Fruit fly (Drosophila melanogaster) whole organism, embryonic: ENCODE measurements around the gene CG33293.

Source experiments
- Ada2b ChIP-seq: fragments of 200-800 bp; sonication (Bioruptor generic); IDR thresholded peaks from 2 replicates; pipeline ENCODE4 v1.3.6; 2022; ENCODE audit warnings: missing biosample characterization, missing genetic modification characterization
- Awh ChIP-seq: fragments of 200-800 bp; sonication (Bioruptor generic); IDR thresholded peaks from 2 replicates; pipeline ENCODE4, ENCODE4 v1.3.6; 2022; ENCODE audit warnings: missing biosample characterization, missing genetic modification characterization
- Bdp1 ChIP-seq: fragments of 200-800 bp; sonication (Bioruptor generic); optimal IDR thresholded peaks from 3 replicates; lab custom pipeline; 2016; ENCODE audit warnings: missing biosample characterization, missing genetic modification characterization
- CG11247 ChIP-seq: fragments of 200-800 bp; sonication (Bioruptor generic); IDR thresholded peaks from 2 replicates; pipeline ENCODE4 v1.3.6; 2022; ENCODE audit warnings: missing biosample characterization, missing genetic modification characterization
- CG11456 ChIP-seq: fragments of 200-800 bp; sonication (Bioruptor generic); IDR thresholded peaks from 3 replicates; pipeline ENCODE4 v1.3.6; 2022; ENCODE audit warnings: missing biosample characterization, missing genetic modification characterization
- CG12659 ChIP-seq: fragments of 200-800 bp; sonication (Bioruptor generic); optimal IDR thresholded peaks from 3 replicates; lab custom pipeline; 2017; ENCODE audit warnings: mild to moderate bottlenecking, missing biosample characterization, missing genetic modification reagents, missing genetic modification characterization
- CG13287 ChIP-seq: fragments of 200-800 bp; sonication (Bioruptor generic); IDR thresholded peaks from 2 replicates; pipeline ENCODE4 v1.3.6; 2022; ENCODE audit warnings: missing biosample characterization, missing genetic modification characterization; ENCODE audit not compliant: partially characterized antibody
- CG13296 ChIP-seq: fragments of 200-800 bp; sonication (Bioruptor generic); optimal IDR thresholded peaks from 3 replicates; lab custom pipeline; 2018; ENCODE audit warnings: missing biosample characterization, mild to moderate bottlenecking, missing genetic modification characterization
- CG15696 ChIP-seq: fragments of 200-800 bp; sonication (Bioruptor generic); optimal IDR thresholded peaks from 2 replicates; lab custom pipeline; 2019; ENCODE audit warnings: missing biosample characterization, mild to moderate bottlenecking, missing genetic modification characterization, moderate library complexity
- CG16813 ChIP-seq: fragments of 200-800 bp; sonication (Bioruptor generic); IDR thresholded peaks from 3 replicates; pipeline ENCODE4 v1.3.6; 2022; ENCODE audit warnings: missing biosample characterization, missing genetic modification characterization; ENCODE audit not compliant: partially characterized antibody
- CG16815 ChIP-seq: fragments of 200-800 bp; sonication (Bioruptor generic); optimal IDR thresholded peaks from 3 replicates; lab custom pipeline; 2017; ENCODE audit warnings: missing biosample characterization, mild to moderate bottlenecking, missing genetic modification characterization
- CG17359 ChIP-seq: fragments of 200-800 bp; sonication (Bioruptor generic); optimal IDR thresholded peaks from 3 replicates; lab custom pipeline; 2018; ENCODE audit warnings: missing biosample characterization, mild to moderate bottlenecking, missing genetic modification characterization, moderate library complexity
- CG4282 ChIP-seq: fragments of 200-800 bp; sonication (Bioruptor generic); optimal IDR thresholded peaks from 2 replicates; lab custom pipeline; 2016; ENCODE audit warnings: missing biosample characterization, missing genetic modification characterization
- CG4328 ChIP-seq: fragments of 200-800 bp; sonication (Bioruptor generic); optimal IDR thresholded peaks from 3 replicates; lab custom pipeline; 2017; ENCODE audit warnings: missing biosample characterization, missing genetic modification reagents, missing genetic modification characterization
- CG4730 ChIP-seq: fragments of 200-800 bp; sonication (Bioruptor generic); IDR thresholded peaks from 2 replicates; pipeline ENCODE4 v1.3.6; 2022; ENCODE audit warnings: missing biosample characterization, missing genetic modification characterization
- CG7372 ChIP-seq: fragments of 200-800 bp; sonication (Bioruptor generic); IDR thresholded peaks from 2 replicates; pipeline ENCODE4 v1.3.6; 2022; ENCODE audit warnings: missing biosample characterization, missing genetic modification characterization
- CG8089 ChIP-seq: fragments of 200-800 bp; sonication (Bioruptor generic); optimal IDR thresholded peaks from 3 replicates; lab custom pipeline; 2016; ENCODE audit warnings: missing biosample characterization, missing genetic modification characterization
- CG8765 ChIP-seq: fragments of 200-800 bp; sonication (Bioruptor generic); IDR thresholded peaks from 2 replicates; pipeline ENCODE4 v1.3.6; 2022; ENCODE audit warnings: missing biosample characterization, missing genetic modification characterization
- CG9876 ChIP-seq: fragments of 200-800 bp; sonication (Bioruptor generic); optimal IDR thresholded peaks from 2 replicates; lab custom pipeline; 2016; ENCODE audit warnings: missing biosample characterization, missing genetic modification characterization
- Camta ChIP-seq: fragments of 200-800 bp; sonication (Bioruptor generic); optimal IDR thresholded peaks from 2 replicates; lab custom pipeline; 2016; ENCODE audit warnings: missing biosample characterization, missing genetic modification characterization
- CkIIα-i1 ChIP-seq: fragments of 200-800 bp; sonication (Bioruptor generic); IDR thresholded peaks from 2 replicates; pipeline ENCODE4 v1.3.6; 2022; ENCODE audit warnings: missing biosample characterization, missing genetic modification characterization
- Dbx ChIP-seq: fragments of 200-800 bp; sonication (Bioruptor generic); IDR thresholded peaks from 3 replicates; pipeline ENCODE4 v1.3.6; 2022; ENCODE audit warnings: missing biosample characterization, missing genetic modification characterization
- H2.0 ChIP-seq: fragments of 200-800 bp; sonication (Bioruptor generic); IDR thresholded peaks from 2 replicates; pipeline ENCODE4 v1.3.6; 2022; ENCODE audit warnings: missing biosample characterization, missing genetic modification characterization
- Hr3 ChIP-seq: fragments of 200-800 bp; sonication (Bioruptor generic); optimal IDR thresholded peaks from 3 replicates; lab custom pipeline; 2016; ENCODE audit warnings: missing biosample characterization, missing genetic modification characterization
- Scr ChIP-seq: fragments of 200-800 bp; sonication (Bioruptor generic); IDR thresholded peaks from 2 replicates; pipeline ENCODE4 v1.3.6; 2022; ENCODE audit warnings: missing biosample characterization, missing genetic modification characterization; ENCODE audit not compliant: partially characterized antibody
- Xbp1 ChIP-seq: fragments of 200-800 bp; sonication (Bioruptor generic); optimal IDR thresholded peaks from 3 replicates; lab custom pipeline; 2016; ENCODE audit warnings: missing biosample characterization, mild to moderate bottlenecking, missing genetic modification characterization
- Xrp1 ChIP-seq: fragments of 200-800 bp; sonication (Bioruptor generic); IDR thresholded peaks from 2 replicates; pipeline ENCODE4 v1.3.6; 2022; ENCODE audit warnings: missing biosample characterization, missing genetic modification characterization
- abd-A ChIP-seq: fragments of 200-800 bp; sonication (Bioruptor generic); optimal IDR thresholded peaks from 3 replicates; lab custom pipeline; 2019; ENCODE audit warnings: missing biosample characterization, mild to moderate bottlenecking, missing genetic modification characterization, moderate library complexity
- al ChIP-seq: fragments of 200-800 bp; sonication (Bioruptor generic); IDR thresholded peaks from 2 replicates; pipeline ENCODE4 v1.3.6; 2022; ENCODE audit warnings: missing biosample characterization, missing genetic modification characterization
- ap ChIP-seq: fragments of 200-800 bp; sonication (Bioruptor generic); IDR thresholded peaks from 2 replicates; pipeline ENCODE4 v1.3.6; 2022; ENCODE audit warnings: missing biosample characterization, missing genetic modification characterization
- ash1 ChIP-seq: fragments of 200-800 bp; sonication (Bioruptor generic); optimal IDR thresholded peaks from 2 replicates; lab custom pipeline; 2018; ENCODE audit warnings: missing biosample characterization, mild to moderate bottlenecking, missing genetic modification characterization
- ato ChIP-seq: fragments of 200-800 bp; sonication (Bioruptor generic); IDR thresholded peaks from 2 replicates; pipeline ENCODE4 v1.3.6; 2022; ENCODE audit warnings: missing biosample characterization, missing genetic modification characterization; ENCODE audit not compliant: partially characterized antibody
- cad ChIP-seq: fragments of >200 bp; optimal IDR thresholded peaks from 2 replicates; lab custom pipeline; 2017; ENCODE audit warnings: missing biosample characterization, missing genetic modification characterization
- crc ChIP-seq: fragments of 200-800 bp; sonication (Bioruptor generic); optimal IDR thresholded peaks from 2 replicates; lab custom pipeline; 2016; ENCODE audit warnings: missing biosample characterization, missing genetic modification characterization
- emc ChIP-seq: fragments of 200-800 bp; sonication (Bioruptor generic); optimal IDR thresholded peaks from 2 replicates; lab custom pipeline; 2016; ENCODE audit warnings: missing biosample characterization, missing genetic modification characterization
- exex ChIP-seq: fragments of 200-800 bp; sonication (Bioruptor generic); optimal IDR thresholded peaks from 4 replicates; lab custom pipeline; 2018; ENCODE audit warnings: missing biosample characterization, mild to moderate bottlenecking, missing genetic modification characterization, moderate library complexity
- ftz-f1 ChIP-seq: fragments of 200-800 bp; sonication (Bioruptor generic); optimal IDR thresholded peaks from 2 replicates; lab custom pipeline; 2016; ENCODE audit warnings: missing biosample characterization, missing genetic modification characterization
- hkb ChIP-seq, 2 experiments: fragments of 200-800 bp in 1 of 2; fragments of >200 bp in 1 of 2; sonication (Bioruptor generic) in 1 of 2; IDR thresholded peaks in 1 of 2; optimal IDR thresholded peaks in 1 of 2; 2 replicates each; pipeline versions ENCODE4 v1.3.6 to Lab custom; 2017 to 2022; ENCODE audit warnings: missing biosample characterization in 1 of 2, missing genetic modification characterization in 1 of 2
- ken ChIP-seq: fragments of 200-800 bp; sonication (Bioruptor generic); IDR thresholded peaks from 3 replicates; pipeline ENCODE4 v1.3.6; 2022; ENCODE audit warnings: missing biosample characterization, missing genetic modification characterization
- lov ChIP-seq, 2 experiments: fragments of 200-800 bp in 1 of 2; fragments of >200 bp in 1 of 2; sonication (Bioruptor generic) in 1 of 2; IDR thresholded peaks in 1 of 2; optimal IDR thresholded peaks in 1 of 2; 2 replicates in 1 of 2; 3 replicates in 1 of 2; pipeline versions ENCODE4 v1.3.6 to Lab custom; 2017 to 2022; ENCODE audit warnings: missing biosample characterization in 1 of 2, missing genetic modification characterization in 1 of 2
- psq ChIP-seq: fragments of 200-800 bp; sonication (Bioruptor generic); optimal IDR thresholded peaks from 2 replicates; lab custom pipeline; 2017; ENCODE audit warnings: missing biosample characterization, missing genetic modification characterization
- pzg ChIP-seq: fragments of 200-800 bp; sonication (Bioruptor generic); optimal IDR thresholded peaks from 3 replicates; lab custom pipeline; 2018; ENCODE audit warnings: missing biosample characterization, mild to moderate bottlenecking, missing genetic modification characterization, moderate library complexity
- repo ChIP-seq: fragments of 200-800 bp; sonication (Bioruptor generic); optimal IDR thresholded peaks from 2 replicates; lab custom pipeline; 2016; ENCODE audit warnings: missing biosample characterization, missing genetic modification characterization
- sd ChIP-seq: fragments of 200-800 bp; sonication (Bioruptor generic); optimal IDR thresholded peaks from 3 replicates; lab custom pipeline; 2018; ENCODE audit warnings: missing biosample characterization, mild to moderate bottlenecking, missing genetic modification characterization, moderate library complexity
- shn ChIP-seq: fragments of 200-800 bp; sonication (Bioruptor generic); optimal IDR thresholded peaks from 3 replicates; lab custom pipeline; 2016; ENCODE audit warnings: missing biosample characterization, missing genetic modification characterization
- stc ChIP-seq: fragments of 200-800 bp; sonication (Bioruptor generic); IDR thresholded peaks from 2 replicates; pipeline ENCODE4 v1.3.6; 2022; ENCODE audit warnings: missing biosample characterization, missing genetic modification characterization
- tap ChIP-seq: fragments of 200-800 bp; optimal IDR thresholded peaks from 3 replicates; lab custom pipeline; 2019; ENCODE audit warnings: missing biosample characterization, mild to moderate bottlenecking, missing genetic modification characterization, moderate library complexity
- tin ChIP-seq: fragments of 200-800 bp; sonication (Bioruptor generic); optimal IDR thresholded peaks from 3 replicates; lab custom pipeline; 2016; ENCODE audit warnings: missing biosample characterization, missing genetic modification characterization
- trem ChIP-seq: fragments of 200-800 bp; optimal IDR thresholded peaks from 3 replicates; lab custom pipeline; 2019; ENCODE audit warnings: missing biosample characterization, mild to moderate bottlenecking, missing genetic modification characterization, moderate library complexity
- twi ChIP-seq: fragments of 200-800 bp; optimal IDR thresholded peaks from 2 replicates; lab custom pipeline; 2019; ENCODE audit warnings: missing biosample characterization, mild to moderate bottlenecking, missing genetic modification characterization, moderate library complexity
- wdn ChIP-seq: fragments of 200-800 bp; sonication (Bioruptor generic); IDR thresholded peaks from 2 replicates; pipeline ENCODE4 v1.3.6; 2022; ENCODE audit warnings: missing biosample characterization, missing genetic modification characterization

Gene CG33293

DNA sequence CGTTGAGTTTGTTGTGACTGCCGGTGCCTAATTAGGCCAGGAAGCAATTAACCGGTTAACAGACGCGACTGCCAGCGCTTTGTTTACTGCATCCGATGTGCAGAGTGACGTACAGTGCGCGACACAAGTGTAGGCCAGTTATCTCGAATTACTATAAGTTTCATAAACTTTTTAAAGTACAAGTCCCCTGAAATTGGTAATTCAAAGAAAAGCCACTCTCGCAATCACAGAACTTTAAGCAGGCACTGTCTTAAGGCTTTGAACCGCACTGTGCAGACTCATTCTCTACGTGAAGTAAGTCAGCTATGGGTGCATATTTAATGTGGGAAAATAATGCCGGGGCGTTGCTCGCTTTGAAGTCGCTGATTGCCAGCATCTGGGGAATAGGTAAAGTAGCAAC is 31.1 kb downstream of the CG33293 start (continued):
- peak; percentile 46; the same call in 1 of the 2 replicates for TF ChIP-seq Ada2b
- no peak for TF ChIP-seq Bdp1 (GFP tag; lab: Kevin White, UChicago)
- no peak for TF ChIP-seq sd (tag; lab: Kevin White, UChicago)
- no peak for TF ChIP-seq CG16815 (GFP tag; lab: Kevin White, UChicago)
- TF ChIP-seq ash1 (GFP tag; lab: Kevin White, UChicago), result no peak
- TF ChIP-seq crc (GFP tag; lab: Kevin White, UChicago), result no peak
- no peak for TF ChIP-seq CG8089 (GFP tag; lab: Kevin White, UChicago)
- no peak for TF ChIP-seq wdn
- peak; percentile 52; the same call in 1 of the 2 replicates for TF ChIP-seq Xrp1
- TF ChIP-seq abd-A, result no peak
- TF ChIP-seq repo (GFP tag; lab: Kevin White, UChicago), result no peak
- TF ChIP-seq CG7372 (GFP tag; lab: Robert Waterston, UW), result 0 out of 2 replicates have a peak, but pooled peaks have one; percentile 9
- TF ChIP-seq lov (optimal IDR thresholded peaks at IDR 0.05; lab: Kevin White, UChicago), result no peak
- TF ChIP-seq lov (GFP tag; IDR thresholded peaks at IDR 0.05; lab: Robert Waterston, UW), result no peak
- TF ChIP-seq tin (GFP tag; lab: Kevin White, UChicago), result peak; percentile 42
- no peak for TF ChIP-seq Hr3 (GFP tag; lab: Kevin White, UChicago)
- no peak for TF ChIP-seq al (GFP tag; lab: Robert Waterston, UW)
- no peak for TF ChIP-seq exex (tag; lab: Kevin White, UChicago)
- TF ChIP-seq CG13287 (GFP tag; lab: Robert Waterston, UW), result no peak
- peak; percentile 66 for TF ChIP-seq Awh (GFP tag; lab: Robert Waterston, UW)
- no peak for TF ChIP-seq ato (GFP tag; lab: Robert Waterston, UW)
- peak; percentile 46 for TF ChIP-seq Xbp1
- TF ChIP-seq twi (tag; lab: Kevin White, UChicago), result no peak
- no peak for TF ChIP-seq CG15696
- TF ChIP-seq pzg (GFP tag; lab: Kevin White, UChicago), result no peak
- no peak for TF ChIP-seq emc
- TF ChIP-seq hkb (optimal IDR thresholded peaks at IDR 0.05; lab: Kevin White, UChicago), result no peak
- peak; percentile 55 for TF ChIP-seq hkb (GFP tag; IDR thresholded peaks at IDR 0.05; lab: Robert Waterston, UW)
- TF ChIP-seq CG16813 (GFP tag; lab: Robert Waterston, UW), result no peak
- no peak for TF ChIP-seq cad (GFP tag; lab: Kevin White, UChicago)
- no peak for TF ChIP-seq CG4328 (GFP tag; lab: Kevin White, UChicago)
- no peak for TF ChIP-seq Dbx (GFP tag; lab: Robert Waterston, UW)
- TF ChIP-seq Scr (GFP tag; lab: Robert Waterston, UW), result no peak
- TF ChIP-seq psq, result no peak
- peak; percentile 13 for TF ChIP-seq trem (tag; lab: Kevin White, UChicago)
- TF ChIP-seq shn (GFP tag; lab: Kevin White, UChicago), result no peak
- no peak for TF ChIP-seq CG9876 (GFP tag; lab: Kevin White, UChicago)
- no peak for TF ChIP-seq CG4282
- no peak for TF ChIP-seq ap
- no peak for TF ChIP-seq CG11247
- TF ChIP-seq CG13296 (GFP tag; lab: Kevin White, UChicago), result no peak
- no peak for TF ChIP-seq CG8765 (GFP tag; lab: Robert Waterston, UW)
- no peak for TF ChIP-seq CG11456 (GFP tag; lab: Robert Waterston, UW)
- TF ChIP-seq CG17359, result peak; percentile 66
- TF ChIP-seq ken, result 0 out of 3 replicates have a peak, but pooled peaks have one; percentile 27
- TF ChIP-seq tap, result peak; percentile 40
- TF ChIP-seq CG12659 (GFP tag; lab: Kevin White, UChicago), result no peak
- TF ChIP-seq ftz-f1, result no peak
- no peak for TF ChIP-seq CkIIα-i1 (GFP tag; lab: Robert Waterston, UW)
- TF ChIP-seq H2.0 (GFP tag; lab: Robert Waterston, UW), result no peak
- peak; percentile 6 for TF ChIP-seq Camta (GFP tag; lab: Kevin White, UChicago)
- TF ChIP-seq CG4730 (GFP tag; lab: Robert Waterston, UW), result no peak
- TF ChIP-seq stc (GFP tag; lab: Robert Waterston, UW), result 0 out of 2 replicates have a peak, but pooled peaks have one; percentile 26
